Fruit fly (Drosophila melanogaster): ENCODE data around the gene Uxt.

The Uxt gene

DNA sequence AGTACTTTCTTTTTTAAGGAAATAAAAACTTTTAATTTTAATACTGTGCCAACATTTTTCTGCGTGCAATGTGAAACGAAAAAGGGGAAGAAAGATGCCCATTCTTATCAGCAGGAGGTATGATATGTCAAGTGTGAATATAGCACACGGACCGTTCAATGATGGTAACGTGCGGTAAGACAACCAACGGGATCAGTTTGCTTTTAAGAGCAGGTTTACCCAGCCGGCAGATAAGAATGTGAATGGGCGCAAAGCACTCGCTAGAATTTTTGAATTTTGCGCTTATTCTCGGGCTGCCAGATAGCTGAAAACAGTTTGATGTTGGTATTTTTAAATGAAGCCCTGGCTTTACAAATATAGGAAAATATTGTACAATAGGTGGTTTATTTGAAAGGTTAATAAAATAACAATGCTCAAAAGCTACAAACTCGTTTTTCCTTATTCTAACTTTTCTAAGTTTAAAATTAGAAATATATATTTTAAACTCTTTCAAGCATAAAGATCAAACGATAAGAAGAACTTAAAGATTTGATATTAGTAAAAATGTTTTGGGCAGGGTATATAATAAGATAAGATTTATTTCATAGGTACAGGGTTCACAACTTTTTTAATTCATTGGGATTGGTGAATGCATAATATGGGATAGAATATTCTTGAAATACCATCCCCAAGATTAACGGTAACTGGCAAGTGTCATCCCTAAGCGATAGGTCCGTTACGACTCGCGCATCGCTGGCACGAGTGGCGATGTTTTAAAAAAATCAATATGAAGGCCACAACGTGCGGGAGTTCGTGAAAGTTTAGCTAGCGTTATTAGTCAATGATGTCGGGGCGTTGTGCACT, 8.0 kb upstream of the Uxt start, which contains the start of gene dao:
Gene dao, plus strand, starts transcription at position 717 of the 843 bp plus-strand sequence.
- TF ChIP-seq h (GFP tag; optimal IDR thresholded peaks at IDR 0.05) (peak; percentile 1), jim (GFP tag; optimal IDR thresholded peaks at IDR 0.05) (no peak), dl (GFP tag; optimal IDR thresholded peaks at IDR 0.05; ENCODE audit: insufficient read depth in 1 of 2, partially characterized antibody in 2 of 2) (no peak), sv (GFP tag; optimal IDR thresholded peaks at IDR 0.05) (peak; percentile 31), Hr78 (GFP tag; optimal IDR thresholded peaks at IDR 0.05) (no peak), foxo (GFP tag; optimal IDR thresholded peaks at IDR 0.05) (peak in 1 of 2 experiments; percentile 16), HLH106 (tag; optimal IDR thresholded peaks at IDR 0.05) (peak; percentile 6), CG32264 (GFP tag; optimal IDR thresholded peaks at IDR 0.05) (no peak)

- TF ChIP-seq fru (GFP tag; optimal IDR thresholded peaks at IDR 0.05) (no peak), psq (GFP tag; optimal IDR thresholded peaks at IDR 0.05) (no peak), N (GFP tag; optimal IDR thresholded peaks at IDR 0.05) (no peak), Sp1 (GFP tag; optimal IDR thresholded peaks at IDR 0.05) (no peak)
Measured at dm6 chr2L:15249006-15249513, 7.3 kb upstream of the Uxt start.

dm6 chr2L:15249682-15250081, 6.7 kb upstream of the Uxt start:
- TF ChIP-seq CrebA (GFP tag; optimal IDR thresholded peaks at IDR 0.05; ENCODE audit: borderline replicate concordance) (no peak), dsf (GFP tag; optimal IDR thresholded peaks at IDR 0.05; ENCODE audit: borderline replicate concordance) (no peak), Hr78 (GFP tag; optimal IDR thresholded peaks at IDR 0.05) (no peak), Rel (GFP tag; optimal IDR thresholded peaks at IDR 0.05) (no peak), Rel (tag; optimal IDR thresholded peaks at IDR 0.05) (no peak), br (GFP tag; optimal IDR thresholded peaks at IDR 0.05) (no peak), jim (GFP tag; optimal IDR thresholded peaks at IDR 0.05) (no peak), lola (GFP tag; optimal IDR thresholded peaks at IDR 0.05) (no peak), sv (GFP tag; optimal IDR thresholded peaks at IDR 0.05) (no peak), Sp1 (GFP tag; optimal IDR thresholded peaks at IDR 0.05) (no peak), dmrt93B (GFP tag; optimal IDR thresholded peaks at IDR 0.05) (no peak), Mio (GFP tag; optimal IDR thresholded peaks at IDR 0.05) (no peak), Hr83 (GFP tag; optimal IDR thresholded peaks at IDR 0.05; ENCODE audit: poor library complexity, severe bottlenecking) (no peak), Hnf4 (GFP tag; optimal IDR thresholded peaks at IDR 0.05) (no peak), Jra (GFP tag; optimal IDR thresholded peaks at IDR 0.05) (no peak)

DNA sequence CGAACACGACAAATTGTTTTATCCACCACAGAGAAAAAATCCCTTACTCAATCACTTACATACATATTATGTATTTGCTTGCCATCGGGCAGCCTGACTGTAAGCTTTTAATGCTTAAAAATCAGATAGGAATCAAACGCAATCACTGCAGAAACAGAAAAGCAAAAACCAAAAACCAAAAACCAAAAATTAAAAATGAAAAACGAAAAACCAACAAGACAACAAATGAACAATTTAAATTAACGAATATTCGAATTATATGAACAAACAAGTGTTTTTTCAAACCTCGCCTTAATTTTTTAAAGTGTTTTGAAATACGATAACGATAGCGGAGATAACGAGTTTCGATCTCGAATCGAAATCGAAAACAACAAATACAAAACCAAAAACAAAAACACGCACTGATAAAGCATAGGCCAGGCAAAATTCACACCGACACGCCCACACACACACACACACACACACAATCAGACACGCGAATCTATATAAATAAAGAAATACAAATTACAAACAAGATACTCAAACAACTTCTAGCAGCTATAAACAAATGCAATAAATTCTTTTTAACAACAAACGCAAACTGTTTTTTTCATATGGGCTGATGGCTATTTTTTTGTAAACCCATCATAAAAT, 2.0 kb upstream of the Uxt start:
- peak; percentile 42 for TF ChIP-seq rgr (GFP tag; optimal IDR thresholded peaks at IDR 0.05)
- TF ChIP-seq OdsH (GFP tag; optimal IDR thresholded peaks at IDR 0.05), result peak; percentile 54
- no peak for TF ChIP-seq N (GFP tag; optimal IDR thresholded peaks at IDR 0.05)
- TF ChIP-seq Dif (GFP tag; optimal IDR thresholded peaks at IDR 0.05; ENCODE audit: partially characterized antibody), result no peak
- TF ChIP-seq psq (GFP tag; optimal IDR thresholded peaks at IDR 0.05), result peak; percentile 39
- no peak for TF ChIP-seq Rel (GFP tag; optimal IDR thresholded peaks at IDR 0.05)
- TF ChIP-seq Rel (tag; optimal IDR thresholded peaks at IDR 0.05), result peak; percentile 92
- TF ChIP-seq CG32264 (GFP tag; optimal IDR thresholded peaks at IDR 0.05), result peak; percentile 41
- TF ChIP-seq Abd-B (GFP tag; optimal IDR thresholded peaks at IDR 0.05), result no peak
- TF ChIP-seq foxo (GFP tag; optimal IDR thresholded peaks at IDR 0.05), result peak in 1 of 2 experiments; percentile 54
- peak; percentile 30 for TF ChIP-seq sage (GFP tag; optimal IDR thresholded peaks at IDR 0.05)
- peak; percentile 42 for TF ChIP-seq ey (GFP tag; optimal IDR thresholded peaks at IDR 0.05)
- TF ChIP-seq CG9705 (GFP tag; optimal IDR thresholded peaks at IDR 0.05), result no peak
- TF ChIP-seq HLH106 (tag; optimal IDR thresholded peaks at IDR 0.05), result peak; percentile 26

All from whole organism, wandering third instar larva.